Fruit fly (Drosophila melanogaster) S2 (cell line): Measurements from ENCODE around the gene tHMG2.

Experiments used
- CG8478 ChIP-seq: fragments of >200 bp; optimal IDR thresholded peaks from 2 replicates; lab custom pipeline; 2018
- CTCF ChIP-seq, 2 experiments: fragments of >200 bp; optimal IDR thresholded peaks; 2 replicates each; lab custom pipeline; 2018

- TF ChIP-seq CG8478 (lab: Kevin White, UChicago) (no peak), CTCF (optimal IDR thresholded peaks at IDR 0.05; lab: Kevin White, UChicago) (no peak)
Observed at dm6 chr3R:22522859-22523258, 30.1 kb downstream of the tHMG2 start.
